Fruit fly (Drosophila melanogaster): ENCODE measurements around the gene Ada1-1.

dm6 chr2L:12013741-12014393 lies 17.3 kb downstream of the Ada1-1 start:
- TF ChIP-seq pan (optimal IDR thresholded peaks at IDR 0.05) (no peak), psq (optimal IDR thresholded peaks at IDR 0.05) (no peak), EcR (GFP tag; optimal IDR thresholded peaks at IDR 0.05) (peak in 1 of 2 experiments; percentile 97)

Data from whole organism.